Worm (Caenorhabditis elegans) whole organism, mixed stage, embryonic: ENCODE measurements around the gene F18G5.6.

Experiments
- M03D4.4 ChIP-seq: sonication (generic microtip); optimal IDR thresholded peaks from 2 replicates; lab custom pipeline; 2017; ENCODE audit warnings: mild to moderate bottlenecking, missing genetic modification characterization, missing compliant biosample characterization
- bed-3 ChIP-seq: fragments of 200-800 bp; sonication (Bioruptor generic); optimal IDR thresholded peaks from 3 replicates; lab custom pipeline; 2018; ENCODE audit warnings: mild to moderate bottlenecking, missing genetic modification characterization, moderate library complexity, missing compliant biosample characterization
- blmp-1 ChIP-seq: fragments of 150-350 bp; optimal IDR thresholded peaks from 2 replicates; lab custom pipeline; 2014; ENCODE audit warnings: missing biosample characterization, missing genetic modification characterization
- ceh-39 ChIP-seq: fragments of 150-350 bp; optimal IDR thresholded peaks from 2 replicates; lab custom pipeline; 2014; ENCODE audit warnings: missing biosample characterization, missing genetic modification characterization
- ceh-43 ChIP-seq: fragments of 200-800 bp; sonication (Bioruptor generic); optimal IDR thresholded peaks from 2 replicates; lab custom pipeline; 2018; ENCODE audit warnings: mild to moderate bottlenecking, missing genetic modification characterization, moderate library complexity, missing compliant biosample characterization
- ceh-83 ChIP-seq: fragments of 200-800 bp; sonication (Bioruptor generic); optimal IDR thresholded peaks from 2 replicates; lab custom pipeline; 2018; ENCODE audit warnings: mild to moderate bottlenecking, missing genetic modification characterization, missing compliant biosample characterization
- ces-1 ChIP-seq: fragments of 150-350 bp; optimal IDR thresholded peaks from 2 replicates; lab custom pipeline; 2014; ENCODE audit warnings: missing biosample characterization, missing genetic modification reagents, missing genetic modification characterization
- cnd-1 ChIP-seq: fragments of 200-800 bp; sonication (Bioruptor generic); optimal IDR thresholded peaks from 2 replicates; lab custom pipeline; 2018; ENCODE audit warnings: mild to moderate bottlenecking, missing genetic modification characterization, missing compliant biosample characterization
- drap-1 ChIP-seq: fragments of 200-800 bp; sonication (Bioruptor generic); optimal IDR thresholded peaks from 3 replicates; lab custom pipeline; 2018; ENCODE audit warnings: mild to moderate bottlenecking, missing genetic modification characterization, missing compliant biosample characterization
- elt-1 ChIP-seq: sonication (generic microtip); optimal IDR thresholded peaks from 2 replicates; lab custom pipeline; 2017; ENCODE audit warnings: missing genetic modification characterization, mild to moderate bottlenecking, missing compliant biosample characterization, antibody characterized with exemption, moderate library complexity, borderline replicate concordance; ENCODE audit not compliant: insufficient read depth
- elt-3 ChIP-seq: fragments of 150-350 bp; optimal IDR thresholded peaks from 2 replicates; lab custom pipeline; 2014; ENCODE audit warnings: missing biosample characterization, missing genetic modification characterization
- flh-1 ChIP-seq: fragments of 200-800 bp; sonication (Bioruptor generic); optimal IDR thresholded peaks from 2 replicates; lab custom pipeline; 2018; ENCODE audit warnings: mild to moderate bottlenecking, missing genetic modification characterization, moderate library complexity, missing compliant biosample characterization
- ham-2 ChIP-seq: fragments of 200-800 bp; sonication (Bioruptor generic); optimal IDR thresholded peaks from 2 replicates; lab custom pipeline; 2018; ENCODE audit warnings: mild to moderate bottlenecking, missing genetic modification characterization, missing compliant biosample characterization
- hlh-1 ChIP-seq: fragments of 150-350 bp; optimal IDR thresholded peaks from 2 replicates; lab custom pipeline; 2014; ENCODE audit warnings: missing biosample characterization, missing genetic modification reagents, missing genetic modification characterization
- lin-13 ChIP-seq: fragments of 150-350 bp; optimal IDR thresholded peaks from 2 replicates; lab custom pipeline; 2014; ENCODE audit warnings: missing biosample characterization, missing genetic modification characterization
- lin-32 ChIP-seq: fragments of 200-800 bp; sonication (Bioruptor generic); optimal IDR thresholded peaks from 2 replicates; lab custom pipeline; 2018; ENCODE audit warnings: mild to moderate bottlenecking, missing genetic modification characterization, missing compliant biosample characterization
- lsy-2 ChIP-seq: fragments of 150-350 bp; optimal IDR thresholded peaks from 2 replicates; lab custom pipeline; 2014; ENCODE audit warnings: missing biosample characterization, missing genetic modification characterization
- mab-5 ChIP-seq: fragments of 150-350 bp; optimal IDR thresholded peaks from 2 replicates; lab custom pipeline; 2014; ENCODE audit warnings: missing biosample characterization, missing genetic modification characterization
- mep-1 ChIP-seq: fragments of 150-350 bp; optimal IDR thresholded peaks from 2 replicates; lab custom pipeline; 2017; ENCODE audit warnings: missing biosample characterization, missing genetic modification reagents, missing genetic modification characterization, inconsistent platforms
- mls-2 ChIP-seq: sonication (generic microtip); optimal IDR thresholded peaks from 2 replicates; lab custom pipeline; 2016; ENCODE audit warnings: mild to moderate bottlenecking, missing genetic modification characterization, moderate library complexity, missing compliant biosample characterization
- nhr-12 ChIP-seq: fragments of 150-350 bp; optimal IDR thresholded peaks from 2 replicates; lab custom pipeline; 2014; ENCODE audit warnings: missing biosample characterization, missing genetic modification characterization
- nhr-2 ChIP-seq: fragments of 150-350 bp; optimal IDR thresholded peaks from 2 replicates; lab custom pipeline; 2014; ENCODE audit warnings: missing biosample characterization, missing genetic modification characterization
- nhr-237 ChIP-seq: fragments of 150-350 bp; optimal IDR thresholded peaks from 2 replicates; lab custom pipeline; 2014; ENCODE audit warnings: missing biosample characterization, missing genetic modification characterization
- nhr-28 ChIP-seq: fragments of 150-350 bp; optimal IDR thresholded peaks from 2 replicates; lab custom pipeline; 2014; ENCODE audit warnings: missing biosample characterization, missing genetic modification characterization
- nhr-76 ChIP-seq: sonication (generic microtip); optimal IDR thresholded peaks from 2 replicates; lab custom pipeline; 2017; ENCODE audit warnings: missing biosample characterization, missing genetic modification characterization
- pha-4 ChIP-seq: fragments of 150-350 bp; optimal IDR thresholded peaks from 2 replicates; lab custom pipeline; 2018; ENCODE audit warnings: missing biosample characterization, missing genetic modification reagents, missing genetic modification characterization
- sem-2 ChIP-seq: fragments of 200-800 bp; sonication (Bioruptor generic); optimal IDR thresholded peaks from 2 replicates; lab custom pipeline; 2018; ENCODE audit warnings: mild to moderate bottlenecking, missing genetic modification characterization, missing compliant biosample characterization
- snpc-4 ChIP-seq: fragments of 150-350 bp; optimal IDR thresholded peaks from 2 replicates; lab custom pipeline; 2014; ENCODE audit warnings: missing biosample characterization, missing genetic modification characterization
- sptf-1 ChIP-seq: sonication (generic microtip); optimal IDR thresholded peaks from 2 replicates; lab custom pipeline; 2017; ENCODE audit warnings: mild to moderate bottlenecking, missing genetic modification characterization, moderate library complexity, missing compliant biosample characterization
- tbx-8 ChIP-seq: fragments of 200-800 bp; sonication (Bioruptor generic); optimal IDR thresholded peaks from 2 replicates; lab custom pipeline; 2018; ENCODE audit warnings: mild to moderate bottlenecking, missing genetic modification characterization, moderate library complexity, missing compliant biosample characterization
- unc-120 ChIP-seq: sonication (generic microtip); optimal IDR thresholded peaks from 2 replicates; lab custom pipeline; 2017; ENCODE audit warnings: missing genetic modification characterization, missing compliant biosample characterization; ENCODE audit not compliant: poor library complexity, severe bottlenecking
- unc-39 ChIP-seq: fragments of 150-350 bp; optimal IDR thresholded peaks from 2 replicates; lab custom pipeline; 2014; ENCODE audit warnings: missing biosample characterization, missing genetic modification characterization
- unc-62 ChIP-seq: fragments of 150-350 bp; optimal IDR thresholded peaks from 2 replicates; lab custom pipeline; 2014; ENCODE audit warnings: missing biosample characterization, missing genetic modification reagents, missing genetic modification characterization
- zip-8 ChIP-seq: fragments of 150-350 bp; optimal IDR thresholded peaks from 2 replicates; lab custom pipeline; 2014; ENCODE audit warnings: missing biosample characterization, missing genetic modification characterization
- ztf-11 ChIP-seq: fragments of 150-350 bp; optimal IDR thresholded peaks from 2 replicates; lab custom pipeline; 2014; ENCODE audit warnings: missing biosample characterization, missing genetic modification characterization

The F18G5.6 gene

DNA sequence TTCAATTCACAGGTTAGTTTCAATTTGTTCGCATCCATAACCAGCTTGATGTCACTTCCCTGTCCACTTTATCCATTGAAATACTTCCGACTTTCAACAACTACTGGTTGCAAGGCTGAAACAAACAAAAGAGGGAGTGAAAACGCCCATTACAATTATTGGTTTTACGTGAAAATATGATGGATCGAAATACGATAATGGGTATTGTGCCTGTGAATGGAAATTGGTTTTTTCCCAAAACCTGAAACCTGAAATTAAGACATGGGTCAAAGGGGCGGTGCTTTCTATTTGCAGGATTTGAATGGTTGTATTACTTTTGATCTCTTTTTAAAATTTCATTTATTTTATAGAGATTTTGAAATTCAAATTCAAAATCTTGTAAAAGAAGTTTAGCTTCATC, 34.7 kb upstream of the F18G5.6 start, which contains the start of gene B0416.2:
TSS of gene B0416.2 (plus strand) at position 301 of the 400 bp plus-strand sequence.
- TF ChIP-seq hlh-1 (tag; lab: Kevin White, UChicago), result no peak
- no peak for TF ChIP-seq unc-62 (GFP tag; lab: Kevin White, UChicago)
- TF ChIP-seq pha-4 (tag; lab: Kevin White, UChicago), result no peak
- no peak for TF ChIP-seq unc-39
- TF ChIP-seq blmp-1 (tag; lab: Kevin White, UChicago), result no peak
- TF ChIP-seq nhr-2 (tag; lab: Kevin White, UChicago), result no peak
- TF ChIP-seq elt-3, result no peak
- TF ChIP-seq ces-1, result no peak
- no peak for TF ChIP-seq bed-3
- TF ChIP-seq sem-2 (GFP tag; lab: Kevin White, UChicago), result no peak
- no peak for TF ChIP-seq tbx-8
- TF ChIP-seq ztf-11 (tag; lab: Kevin White, UChicago), result no peak
- TF ChIP-seq mab-5 (tag; lab: Kevin White, UChicago), result no peak
- no peak for TF ChIP-seq nhr-76 (tag; lab: Kevin White, UChicago)
- TF ChIP-seq snpc-4 (tag; lab: Kevin White, UChicago), result no peak
- TF ChIP-seq mls-2, result no peak
- TF ChIP-seq unc-120 (tag; lab: Kevin White, UChicago), result no peak
- no peak for TF ChIP-seq ceh-83 (GFP tag; lab: Kevin White, UChicago)
- TF ChIP-seq zip-8, result no peak

DNA sequence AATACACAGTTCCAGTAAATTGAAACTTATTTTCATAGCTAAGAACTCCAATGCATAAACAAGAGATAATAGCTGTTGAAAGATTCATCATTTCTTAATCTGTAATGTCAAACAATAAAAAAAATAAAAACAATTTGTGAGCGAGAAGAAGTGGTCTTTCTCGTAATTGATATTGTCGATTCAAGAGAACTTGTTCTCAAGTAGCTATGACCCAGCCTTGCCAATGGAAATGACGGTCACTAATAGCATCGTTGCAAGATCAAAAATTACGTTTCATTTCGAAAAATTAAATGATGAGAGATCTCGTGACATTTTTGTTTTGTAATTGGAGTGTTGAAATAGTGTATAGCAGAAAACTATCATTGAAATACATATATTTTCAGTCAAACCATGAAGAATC, 33.7 kb upstream of the F18G5.6 start, which contains the start of gene B0416.7:
TSS of gene B0416.7 (minus strand) at position 101 of the 400 bp plus-strand sequence.
- no peak for TF ChIP-seq mep-1 (tag; lab: Kevin White, UChicago)
- TF ChIP-seq blmp-1 (tag; lab: Kevin White, UChicago), result no peak
- no peak for TF ChIP-seq pha-4 (tag; lab: Kevin White, UChicago)
- TF ChIP-seq sem-2 (GFP tag; lab: Kevin White, UChicago), result no peak
- no peak for TF ChIP-seq flh-1 (GFP tag; lab: Kevin White, UChicago)
- TF ChIP-seq ces-1, result no peak
- TF ChIP-seq unc-62 (GFP tag; lab: Kevin White, UChicago), result no peak
- TF ChIP-seq M03D4.4 (tag; lab: Kevin White, UChicago), result no peak
- no peak for TF ChIP-seq drap-1 (GFP tag; lab: Kevin White, UChicago)
- no peak for TF ChIP-seq nhr-12
- no peak for TF ChIP-seq lin-13 (tag; lab: Kevin White, UChicago)
- no peak for TF ChIP-seq unc-39
- TF ChIP-seq nhr-28 (tag; lab: Kevin White, UChicago), result no peak
- TF ChIP-seq bed-3, result no peak
- no peak for TF ChIP-seq ztf-11 (tag; lab: Kevin White, UChicago)
- TF ChIP-seq cnd-1 (tag; lab: Kevin White, UChicago), result no peak
- TF ChIP-seq mab-5 (tag; lab: Kevin White, UChicago), result no peak
- TF ChIP-seq tbx-8, result no peak
- no peak for TF ChIP-seq elt-1 (tag; lab: Kevin White, UChicago)

DNA sequence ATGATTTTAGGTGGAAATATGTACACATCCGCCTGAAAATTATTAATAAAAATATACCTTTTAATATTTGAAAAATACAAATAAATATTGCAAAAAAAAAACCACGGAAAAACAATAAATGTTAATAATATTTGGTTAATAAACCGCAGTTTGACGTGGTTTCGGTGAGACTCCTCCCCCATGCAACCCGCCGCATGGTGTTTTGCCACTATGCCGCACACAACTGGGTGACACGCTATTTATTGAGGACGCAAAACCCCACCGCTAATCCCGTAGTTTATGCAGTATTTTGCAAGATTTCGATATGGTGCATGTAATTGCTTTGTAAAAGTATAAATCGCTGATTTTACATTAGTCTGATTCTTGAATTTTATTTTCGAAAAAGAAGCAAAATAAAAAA, 32.5 kb upstream of the F18G5.6 start, which contains the start of gene gly-13:
TSS of gene gly-13 (minus strand) at position 32 of the 400 bp plus-strand sequence.
- TF ChIP-seq lin-13 (tag; lab: Kevin White, UChicago) (no peak), pha-4 (tag; lab: Kevin White, UChicago) (peak; percentile 4), drap-1 (GFP tag; lab: Kevin White, UChicago) (no peak), nhr-237 (tag; lab: Kevin White, UChicago) (no peak), M03D4.4 (tag; lab: Kevin White, UChicago) (no peak), ces-1 (peak; percentile 11), elt-1 (tag; lab: Kevin White, UChicago) (no peak), ceh-83 (GFP tag; lab: Kevin White, UChicago) (peak; percentile 19), cnd-1 (tag; lab: Kevin White, UChicago) (peak; percentile 33), elt-3 (no peak), unc-120 (tag; lab: Kevin White, UChicago) (no peak), sptf-1 (peak; percentile 87), ztf-11 (tag; lab: Kevin White, UChicago) (peak; percentile 15), mab-5 (tag; lab: Kevin White, UChicago) (no peak), nhr-28 (tag; lab: Kevin White, UChicago) (no peak), flh-1 (GFP tag; lab: Kevin White, UChicago) (peak; percentile 9), sem-2 (GFP tag; lab: Kevin White, UChicago) (peak; percentile 48), nhr-12 (no peak), blmp-1 (tag; lab: Kevin White, UChicago) (peak; percentile 10), lin-32 (GFP tag; lab: Kevin White, UChicago) (peak; percentile 35), lsy-2 (tag; lab: Kevin White, UChicago) (peak; percentile 41), mls-2 (peak; percentile 72), ham-2 (GFP tag; lab: Kevin White, UChicago) (peak; percentile 27), unc-62 (GFP tag; lab: Kevin White, UChicago) (no peak), zip-8 (no peak), unc-39 (no peak), nhr-76 (tag; lab: Kevin White, UChicago) (peak; percentile 65), snpc-4 (tag; lab: Kevin White, UChicago) (no peak), hlh-1 (tag; lab: Kevin White, UChicago) (peak; percentile 29), nhr-2 (tag; lab: Kevin White, UChicago) (no peak), tbx-8 (peak; percentile 31), ceh-43 (peak; percentile 56), bed-3 (peak; percentile 26), mep-1 (tag; lab: Kevin White, UChicago) (peak; percentile 56), ceh-39 (tag; lab: Kevin White, UChicago) (no peak)
